Fruit fly (Drosophila melanogaster) whole organism, embryonic: ENCODE data around the gene CG43796.

Experiments
- Abd-B ChIP-seq: fragments of 200-800 bp; sonication (Bioruptor generic); optimal IDR thresholded peaks from 2 replicates; lab custom pipeline; 2018; ENCODE audit warnings: missing biosample characterization, mild to moderate bottlenecking, missing genetic modification characterization, moderate library complexity
- Atf-2 ChIP-seq: fragments of 200-800 bp; sonication (Bioruptor generic); optimal IDR thresholded peaks from 2 replicates; lab custom pipeline; 2016; ENCODE audit warnings: missing biosample characterization, missing genetic modification characterization
- B-H1 ChIP-seq: fragments of 200-800 bp; sonication (Bioruptor generic); IDR thresholded peaks from 3 replicates; pipeline ENCODE4 v1.3.6; 2022; ENCODE audit warnings: missing biosample characterization, missing genetic modification characterization
- CG10462 ChIP-seq: fragments of 200-800 bp; sonication (Bioruptor generic); optimal IDR thresholded peaks from 2 replicates; lab custom pipeline; 2016; ENCODE audit warnings: missing biosample characterization, missing genetic modification characterization
- CG10543 ChIP-seq: fragments of 200-800 bp; sonication (Bioruptor generic); optimal IDR thresholded peaks from 3 replicates; lab custom pipeline; 2017; ENCODE audit warnings: missing biosample characterization, mild to moderate bottlenecking, missing genetic modification characterization, moderate library complexity
- CG10565 ChIP-seq: fragments of 200-800 bp; sonication (Bioruptor generic); optimal IDR thresholded peaks from 3 replicates; lab custom pipeline; 2016; ENCODE audit warnings: missing biosample characterization, mild to moderate bottlenecking, missing genetic modification characterization
- CG11695 ChIP-seq: fragments of 200-800 bp; sonication (Bioruptor generic); IDR thresholded peaks from 3 replicates; pipeline ENCODE4 v1.3.6; 2022; ENCODE audit warnings: missing biosample characterization, missing genetic modification characterization
- CG13424 ChIP-seq: fragments of 200-800 bp; sonication (Bioruptor generic); optimal IDR thresholded peaks from 2 replicates; lab custom pipeline; 2019; ENCODE audit warnings: missing biosample characterization, mild to moderate bottlenecking, missing genetic modification characterization, moderate library complexity
- CG13894 ChIP-seq: fragments of 200-800 bp; sonication (Bioruptor generic); optimal IDR thresholded peaks from 3 replicates; lab custom pipeline; 2018; ENCODE audit warnings: missing biosample characterization, mild to moderate bottlenecking, missing genetic modification characterization, moderate library complexity
- CG15601 ChIP-seq: fragments of 200-800 bp; sonication (Bioruptor generic); optimal IDR thresholded peaks from 3 replicates; lab custom pipeline; 2019; ENCODE audit warnings: missing biosample characterization, mild to moderate bottlenecking, missing genetic modification characterization, moderate library complexity
- CG16813 ChIP-seq: fragments of 200-800 bp; sonication (Bioruptor generic); IDR thresholded peaks from 3 replicates; pipeline ENCODE4 v1.3.6; 2022; ENCODE audit warnings: missing biosample characterization, missing genetic modification characterization; ENCODE audit not compliant: partially characterized antibody
- CG18764 ChIP-seq: fragments of 200-800 bp; sonication (Bioruptor generic); optimal IDR thresholded peaks from 3 replicates; lab custom pipeline; 2016; ENCODE audit warnings: missing biosample characterization, missing genetic modification characterization
- CG2202 ChIP-seq: fragments of 200-800 bp; sonication (Bioruptor generic); optimal IDR thresholded peaks from 2 replicates; lab custom pipeline; 2018; ENCODE audit warnings: missing biosample characterization, mild to moderate bottlenecking, missing genetic modification characterization
- CG31388 ChIP-seq: fragments of 200-800 bp; sonication (Bioruptor generic); optimal IDR thresholded peaks from 2 replicates; lab custom pipeline; 2016; ENCODE audit warnings: missing biosample characterization, missing genetic modification characterization
- CG4404 ChIP-seq: fragments of 200-800 bp; sonication (Bioruptor generic); IDR thresholded peaks from 2 replicates; pipeline ENCODE4 v1.3.6; 2022; ENCODE audit warnings: missing biosample characterization, missing genetic modification characterization
- CG6254 ChIP-seq: fragments of 200-800 bp; sonication (Bioruptor generic); optimal IDR thresholded peaks from 3 replicates; lab custom pipeline; 2017; ENCODE audit warnings: mild to moderate bottlenecking, missing biosample characterization, missing genetic modification reagents, missing genetic modification characterization
- CG6272 ChIP-seq: fragments of 200-800 bp; sonication (Bioruptor generic); IDR thresholded peaks from 2 replicates; pipeline ENCODE4 v1.3.6; 2022; ENCODE audit warnings: missing biosample characterization, missing genetic modification characterization
- CG7928 ChIP-seq: fragments of 200-800 bp; sonication (Bioruptor generic); optimal IDR thresholded peaks from 2 replicates; lab custom pipeline; 2017; ENCODE audit warnings: missing biosample characterization, mild to moderate bottlenecking, missing genetic modification characterization
- CG8290 ChIP-seq, 3 experiments: fragments of 200-800 bp; sonication (Bioruptor generic); optimal IDR thresholded peaks; 2 replicates each; lab custom pipeline; 2016 to 2019; ENCODE audit warnings: missing biosample characterization in 3 of 3, missing genetic modification characterization in 3 of 3, mild to moderate bottlenecking in 2 of 3, moderate library complexity in 1 of 3
- CG9797 ChIP-seq: fragments of 200-800 bp; sonication (Bioruptor generic); optimal IDR thresholded peaks from 3 replicates; lab custom pipeline; 2018; ENCODE audit warnings: missing biosample characterization, mild to moderate bottlenecking, missing genetic modification characterization
- Dad ChIP-seq: fragments of 200-800 bp; sonication (Bioruptor generic); optimal IDR thresholded peaks from 3 replicates; lab custom pipeline; 2016; ENCODE audit warnings: missing biosample characterization, missing genetic modification characterization
- Doc2 ChIP-seq: fragments of 200-800 bp; sonication (Bioruptor generic); IDR thresholded peaks from 2 replicates; pipeline ENCODE4 v1.3.6; 2022; ENCODE audit warnings: missing biosample characterization, missing genetic modification characterization
- HHEX ChIP-seq: fragments of 200-800 bp; sonication (Bioruptor generic); optimal IDR thresholded peaks from 3 replicates; lab custom pipeline; 2017; ENCODE audit warnings: missing biosample characterization, mild to moderate bottlenecking, missing genetic modification characterization, missing genetic modification reagents
- HmgZ ChIP-seq: fragments of 200-800 bp; sonication (Bioruptor generic); optimal IDR thresholded peaks from 2 replicates; lab custom pipeline; 2018; ENCODE audit warnings: missing biosample characterization, mild to moderate bottlenecking, missing genetic modification characterization
- Meics ChIP-seq: fragments of 200-800 bp; sonication (Bioruptor generic); optimal IDR thresholded peaks from 2 replicates; lab custom pipeline; 2017; ENCODE audit warnings: missing biosample characterization, mild to moderate bottlenecking, missing genetic modification characterization
- Mrtf ChIP-seq: fragments of 200-800 bp; sonication (Bioruptor generic); IDR thresholded peaks from 3 replicates; pipeline ENCODE4 v1.3.6; 2022; ENCODE audit warnings: missing biosample characterization, missing genetic modification characterization
- NC2β ChIP-seq: fragments of 200-800 bp; sonication (Bioruptor generic); optimal IDR thresholded peaks from 2 replicates; lab custom pipeline; 2016; ENCODE audit warnings: missing biosample characterization, missing genetic modification characterization
- Optix ChIP-seq: fragments of 200-800 bp; sonication (Bioruptor generic); IDR thresholded peaks from 3 replicates; pipeline ENCODE4 v1.3.6; 2022; ENCODE audit warnings: missing biosample characterization, missing genetic modification characterization
- Sox102F ChIP-seq: fragments of 200-800 bp; sonication (Bioruptor generic); optimal IDR thresholded peaks from 2 replicates; lab custom pipeline; 2018; ENCODE audit warnings: missing biosample characterization, mild to moderate bottlenecking, missing genetic modification characterization, moderate library complexity
- cas ChIP-seq: fragments of 200-800 bp; sonication (Bioruptor generic); IDR thresholded peaks from 2 replicates; pipeline ENCODE4 v1.3.6; 2022; ENCODE audit warnings: missing biosample characterization, missing genetic modification characterization
- dati ChIP-seq: fragments of 200-800 bp; sonication (Bioruptor generic); IDR thresholded peaks from 2 replicates; pipeline ENCODE4 v1.3.6; 2022; ENCODE audit warnings: missing biosample characterization, missing genetic modification characterization
- dm ChIP-seq: fragments of 200-800 bp; sonication (Bioruptor generic); optimal IDR thresholded peaks from 3 replicates; lab custom pipeline; 2016; ENCODE audit warnings: missing biosample characterization, missing genetic modification characterization
- dysf ChIP-seq: fragments of 200-800 bp; sonication (Bioruptor generic); IDR thresholded peaks from 3 replicates; pipeline ENCODE4 v1.3.6; 2022; ENCODE audit warnings: missing biosample characterization, missing genetic modification characterization
- fd3F ChIP-seq: fragments of 200-800 bp; sonication (Bioruptor generic); optimal IDR thresholded peaks from 2 replicates; lab custom pipeline; 2018; ENCODE audit warnings: missing biosample characterization, mild to moderate bottlenecking, missing genetic modification characterization, moderate library complexity
- gcm ChIP-seq: fragments of 200-800 bp; sonication (Bioruptor generic); optimal IDR thresholded peaks from 2 replicates; lab custom pipeline; 2019; ENCODE audit warnings: missing biosample characterization, mild to moderate bottlenecking, missing genetic modification characterization, moderate library complexity
- hbn ChIP-seq: fragments of 200-800 bp; sonication (Bioruptor generic); IDR thresholded peaks from 2 replicates; pipeline ENCODE4 v1.3.6; 2022; ENCODE audit warnings: missing biosample characterization, missing genetic modification characterization; ENCODE audit not compliant: partially characterized antibody
- her ChIP-seq: fragments of 200-800 bp; sonication (Bioruptor generic); optimal IDR thresholded peaks from 2 replicates; lab custom pipeline; 2016; ENCODE audit warnings: missing biosample characterization, missing genetic modification characterization
- jigr1 ChIP-seq: fragments of 200-800 bp; sonication (Bioruptor generic); IDR thresholded peaks from 3 replicates; pipeline ENCODE4 v1.3.6; 2022; ENCODE audit warnings: missing biosample characterization, missing genetic modification characterization
- klu ChIP-seq: fragments of 200-800 bp; sonication (Bioruptor generic); IDR thresholded peaks from 2 replicates; pipeline ENCODE4 v1.3.6; 2022; ENCODE audit warnings: missing biosample characterization, missing genetic modification characterization
- lab ChIP-seq: fragments of 200-800 bp; sonication (Bioruptor generic); optimal IDR thresholded peaks from 3 replicates; lab custom pipeline; 2017; ENCODE audit warnings: missing biosample characterization, missing genetic modification characterization, mild to moderate bottlenecking, moderate library complexity, missing genetic modification reagents
- prd ChIP-seq, 3 experiments: fragments of >200 bp in 2 of 3; fragments of 200-800 bp in 1 of 3; sonication (Bioruptor generic) in 1 of 3; optimal IDR thresholded peaks in 2 of 3; IDR thresholded peaks in 1 of 3; 2 replicates in 2 of 3; 3 replicates in 1 of 3; pipeline versions ENCODE4 v1.3.6 to Lab custom; 2017 to 2022; ENCODE audit warnings: missing biosample characterization in 1 of 3, missing genetic modification characterization in 1 of 3
- pzg ChIP-seq: fragments of 200-800 bp; sonication (Bioruptor generic); optimal IDR thresholded peaks from 3 replicates; lab custom pipeline; 2018; ENCODE audit warnings: missing biosample characterization, mild to moderate bottlenecking, missing genetic modification characterization, moderate library complexity
- rib ChIP-seq: fragments of 200-800 bp; sonication (Bioruptor generic); IDR thresholded peaks from 2 replicates; pipeline ENCODE4 v1.3.6; 2022; ENCODE audit warnings: missing biosample characterization, missing genetic modification characterization
- run ChIP-seq: fragments of 200-800 bp; sonication (Bioruptor generic); optimal IDR thresholded peaks from 3 replicates; lab custom pipeline; 2018; ENCODE audit warnings: missing biosample characterization, mild to moderate bottlenecking, missing genetic modification characterization
- salm ChIP-seq: fragments of 200-800 bp; sonication (Bioruptor generic); optimal IDR thresholded peaks from 2 replicates; lab custom pipeline; 2018; ENCODE audit warnings: missing biosample characterization, mild to moderate bottlenecking, missing genetic modification characterization
- sens-2 ChIP-seq: fragments of 200-800 bp; sonication (Bioruptor generic); IDR thresholded peaks from 2 replicates; pipeline ENCODE4 v1.3.6; 2022; ENCODE audit warnings: missing biosample characterization, missing genetic modification characterization
- slou ChIP-seq: fragments of 200-800 bp; sonication (Bioruptor generic); optimal IDR thresholded peaks from 3 replicates; lab custom pipeline; 2016; ENCODE audit warnings: missing biosample characterization, missing genetic modification characterization
- slp2 ChIP-seq: fragments of 200-800 bp; sonication (Bioruptor generic); optimal IDR thresholded peaks from 2 replicates; lab custom pipeline; 2016; ENCODE audit warnings: missing biosample characterization, missing genetic modification characterization
- tup ChIP-seq: fragments of 200-800 bp; sonication (Bioruptor generic); optimal IDR thresholded peaks from 2 replicates; lab custom pipeline; 2016; ENCODE audit warnings: missing biosample characterization, mild to moderate bottlenecking, missing genetic modification characterization, moderate library complexity
- zf30C ChIP-seq: fragments of 200-800 bp; sonication (Bioruptor generic); optimal IDR thresholded peaks from 3 replicates; lab custom pipeline; 2018; ENCODE audit warnings: missing biosample characterization, mild to moderate bottlenecking, missing genetic modification characterization

CG43796 gene

DNA sequence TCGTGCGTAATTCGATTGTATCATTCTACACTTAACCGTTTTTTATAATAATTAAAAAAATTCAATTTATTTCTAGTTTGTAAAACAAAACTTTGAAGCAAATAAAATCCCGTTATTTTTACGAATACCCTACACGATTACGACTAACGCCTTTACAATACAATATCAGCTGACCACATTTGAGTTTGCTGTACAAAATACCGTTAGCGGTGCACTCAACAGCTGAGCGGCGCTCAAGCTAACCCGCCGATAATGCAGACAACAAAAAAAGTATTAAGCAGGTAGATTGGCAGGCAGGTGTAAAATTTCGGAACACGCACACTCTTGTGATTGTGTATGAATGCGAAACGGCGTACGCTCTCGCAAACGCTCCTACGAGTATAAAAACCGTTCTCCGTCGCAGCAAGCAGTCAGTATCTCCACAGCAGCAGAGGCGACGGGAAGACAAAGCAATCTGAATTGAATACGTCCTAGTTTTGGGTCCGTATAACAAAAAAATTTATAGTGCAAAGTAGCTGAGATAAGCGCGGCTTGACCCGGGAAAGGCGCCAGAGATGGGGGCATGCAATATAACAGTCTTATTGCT is 39.6 kb downstream of the CG43796 start, which contains the start of gene Acer (continued):
- no peak for TF ChIP-seq gcm (GFP tag; lab: Kevin White, UChicago)
- no peak for TF ChIP-seq CG2202 (tag; lab: Kevin White, UChicago)
- no peak for TF ChIP-seq Dad
- TF ChIP-seq run (tag; lab: Kevin White, UChicago), result no peak
- TF ChIP-seq salm (tag; lab: Kevin White, UChicago), result no peak
- peak; percentile 11 for TF ChIP-seq CG9797
- no peak for TF ChIP-seq zf30C (GFP tag; lab: Kevin White, UChicago)
- TF ChIP-seq CG11695 (GFP tag; lab: Robert Waterston, UW), result no peak; the same call in 2 of the 3 replicates
- TF ChIP-seq sens-2 (GFP tag; lab: Robert Waterston, UW), result no peak
- no peak for TF ChIP-seq CG31388 (GFP tag; lab: Kevin White, UChicago)
- TF ChIP-seq CG18764, result no peak
- TF ChIP-seq cas, result no peak
- no peak; the same call in 2 of the 3 replicates for TF ChIP-seq dysf
- no peak for TF ChIP-seq HHEX (GFP tag; lab: Kevin White, UChicago)
- TF ChIP-seq Abd-B (GFP tag; lab: Kevin White, UChicago), result no peak
- no peak for TF ChIP-seq slou
- TF ChIP-seq klu (GFP tag; lab: Robert Waterston, UW), result no peak
- TF ChIP-seq slp2 (GFP tag; lab: Kevin White, UChicago), result no peak
- TF ChIP-seq fd3F (GFP tag; lab: Kevin White, UChicago), result no peak
- peak; percentile 13 for TF ChIP-seq HmgZ (tag; lab: Kevin White, UChicago)
- no peak for TF ChIP-seq jigr1 (GFP tag; lab: Robert Waterston, UW)
- TF ChIP-seq CG4404 (GFP tag; lab: Robert Waterston, UW), result no peak
- TF ChIP-seq CG10462 (GFP tag; lab: Kevin White, UChicago), result peak; percentile 20
- TF ChIP-seq tup (GFP tag; lab: Kevin White, UChicago), result no peak
- no peak for TF ChIP-seq B-H1 (GFP tag; lab: Robert Waterston, UW)
- TF ChIP-seq CG10543 (GFP tag; lab: Kevin White, UChicago), result peak; percentile 59
- peak; percentile 18 for TF ChIP-seq CG13424 (tag; lab: Kevin White, UChicago)
- TF ChIP-seq dm (GFP tag; lab: Kevin White, UChicago), result no peak
- no peak for TF ChIP-seq lab (GFP tag; lab: Kevin White, UChicago)
- TF ChIP-seq her (GFP tag; lab: Kevin White, UChicago), result peak; percentile 15
- no peak for TF ChIP-seq CG7928 (GFP tag; lab: Kevin White, UChicago)
- no peak for TF ChIP-seq CG13894 (tag; lab: Kevin White, UChicago)
- no peak for TF ChIP-seq NC2β (GFP tag; lab: Kevin White, UChicago)
- no peak for TF ChIP-seq Doc2
- TF ChIP-seq pzg (GFP tag; lab: Kevin White, UChicago), result peak; percentile 24
- no peak for TF ChIP-seq prd (optimal IDR thresholded peaks at IDR 0.05; lab: Kevin White, UChicago)
- no peak for TF ChIP-seq prd (GFP tag; IDR thresholded peaks at IDR 0.05; lab: Robert Waterston, UW)
- no peak for TF ChIP-seq Mrtf (GFP tag; lab: Robert Waterston, UW)
- TF ChIP-seq Atf-2 (GFP tag; lab: Kevin White, UChicago), result no peak
- peak; percentile 73; the same call in 1 of the 2 replicates for TF ChIP-seq rib
- no peak for TF ChIP-seq CG10565 (GFP tag; lab: Kevin White, UChicago)
- TF ChIP-seq Sox102F, result peak; percentile 24
- no peak for TF ChIP-seq Optix (GFP tag; lab: Robert Waterston, UW)
- TF ChIP-seq CG8290 (GFP tag; optimal IDR thresholded peaks at IDR 0.05; lab: Kevin White, UChicago), result peak; percentile 52
- TF ChIP-seq CG8290 (tag; optimal IDR thresholded peaks at IDR 0.05; lab: Kevin White, UChicago), result no peak
- TF ChIP-seq Meics (GFP tag; lab: Kevin White, UChicago), result no peak
- no peak for TF ChIP-seq CG6254 (GFP tag; lab: Kevin White, UChicago)
- no peak for TF ChIP-seq CG15601 (tag; lab: Kevin White, UChicago)
- no peak; the same call in 1 of the 2 replicates for TF ChIP-seq hbn (GFP tag; lab: Robert Waterston, UW)
- TF ChIP-seq CG6272 (GFP tag; lab: Robert Waterston, UW), result no peak
- no peak for TF ChIP-seq dati (GFP tag; lab: Robert Waterston, UW)
- TF ChIP-seq CG16813, result no peak
